Worm (Caenorhabditis elegans) whole organism, L4 larva: ENCODE data around the gene T05C12.1.

Experiments used
- T20F7.1 ChIP-seq: fragments of 200-800 bp; sonication (Bioruptor generic); optimal IDR thresholded peaks from 2 replicates; lab custom pipeline; 2018; ENCODE audit warnings: mild to moderate bottlenecking, missing genetic modification characterization, missing compliant biosample characterization
- T26A8.4 ChIP-seq: fragments of 200-800 bp; sonication (Bioruptor generic); IDR thresholded peaks from 2 replicates; pipeline ENCODE4 v1.3.6; 2022; ENCODE audit warnings: missing genetic modification characterization, missing compliant biosample characterization
- Y105C5A.15 ChIP-seq: fragments of 200-800 bp; sonication (Bioruptor generic); IDR thresholded peaks from 2 replicates; pipeline ENCODE4 v1.3.6; 2022; ENCODE audit warnings: missing genetic modification characterization, missing compliant biosample characterization
- ama-1 ChIP-seq: fragments of 150-350 bp; optimal IDR thresholded peaks from 2 replicates; lab custom pipeline; 2014; ENCODE audit warnings: inconsistent platforms, mixed read lengths
- dpl-1 ChIP-seq: fragments of 150-350 bp; optimal IDR thresholded peaks from 2 replicates; lab custom pipeline; 2014; ENCODE audit warnings: missing biosample characterization, missing genetic modification reagents, missing genetic modification characterization
- lim-7 ChIP-seq: fragments of 200-800 bp; sonication (Bioruptor generic); IDR thresholded peaks from 2 replicates; pipeline ENCODE4 v1.3.6; 2022; ENCODE audit warnings: missing genetic modification characterization, missing compliant biosample characterization
- lin-39 ChIP-seq: fragments of 150-350 bp; optimal IDR thresholded peaks from 2 replicates; lab custom pipeline; 2014; ENCODE audit warnings: missing biosample characterization, missing genetic modification reagents, missing genetic modification characterization
- madf-5 ChIP-seq, 2 experiments: fragments of 200-800 bp; sonication (Bioruptor generic); IDR thresholded peaks; 2 replicates each; pipeline ENCODE4 v1.3.6; 2022; ENCODE audit warnings: missing compliant biosample characterization in 2 of 2, missing genetic modification characterization in 2 of 2
- nhr-28 ChIP-seq: fragments of 150-350 bp; optimal IDR thresholded peaks from 2 replicates; lab custom pipeline; 2014; ENCODE audit warnings: missing biosample characterization, missing genetic modification characterization
- sdz-12 ChIP-seq: fragments of 200-800 bp; sonication (Bioruptor generic); optimal IDR thresholded peaks from 2 replicates; lab custom pipeline; 2018; ENCODE audit warnings: mild to moderate bottlenecking, missing genetic modification characterization, missing compliant biosample characterization
- unc-62 ChIP-seq, 3 experiments: fragments of 150-350 bp in 1 of 3; sonication (generic microtip); optimal IDR thresholded peaks in 2 of 3; peaks in 1 of 3; 1 replicate in 1 of 3; 2 replicates in 2 of 3; lab custom pipeline; 2014 to 2017; ENCODE audit warnings: missing biosample characterization in 3 of 3, missing genetic modification characterization in 3 of 3, missing genetic modification reagents in 3 of 3, missing genotype in 1 of 3
- ztf-7 ChIP-seq: fragments of 150-350 bp; optimal IDR thresholded peaks from 2 replicates; lab custom pipeline; 2014; ENCODE audit warnings: missing biosample characterization, missing genetic modification characterization

DNA sequence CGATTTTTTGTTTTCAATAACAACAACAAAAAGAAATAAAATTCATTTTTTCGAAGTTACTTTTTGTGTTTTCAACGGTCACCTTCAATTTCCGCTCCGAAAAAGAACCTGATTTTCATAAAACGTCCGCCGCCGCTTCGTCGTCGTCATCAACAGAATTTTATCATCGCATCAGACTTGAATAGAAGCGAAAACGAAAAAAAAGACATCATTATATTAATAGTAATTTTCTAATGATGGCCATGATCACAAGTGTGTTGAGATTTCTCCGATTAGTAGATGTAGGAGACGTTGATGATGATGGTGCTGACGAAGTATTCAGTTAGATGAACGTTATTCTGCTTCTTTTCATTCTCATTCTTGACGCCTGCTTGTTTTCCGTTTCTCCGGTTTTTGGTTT is 50.5 kb downstream of the T05C12.1 start:
- TF ChIP-seq nhr-28 (tag; lab: Kevin White, UChicago) = no peak
- no peak for TF ChIP-seq dpl-1 (GFP tag; lab: Kevin White, UChicago)
- TF ChIP-seq T26A8.4 (GFP tag; lab: Robert Waterston, UW) = no peak
- no peak for TF ChIP-seq lim-7
- no peak for TF ChIP-seq madf-5 (GFP tag; IDR thresholded peaks at IDR 0.05; lab: Robert Waterston, UW)
- no peak for TF ChIP-seq ztf-7 (tag; lab: Kevin White, UChicago)
- TF ChIP-seq unc-62 (GFP tag; optimal IDR thresholded peaks at IDR 0.05 in 1 of 2; lab: Kevin White, UChicago) = peak in 1 of 2 experiments; percentile 83
- no peak for TF ChIP-seq unc-62 (tag; optimal IDR thresholded peaks at IDR 0.05; lab: Kevin White, UChicago)
- no peak for TF ChIP-seq lin-39 (tag; lab: Kevin White, UChicago)
- TF ChIP-seq ama-1 (lab: Kevin White, UChicago) = no peak
- TF ChIP-seq T20F7.1 (GFP tag; lab: Kevin White, UChicago) = no peak
- no peak for TF ChIP-seq Y105C5A.15 (GFP tag; lab: Robert Waterston, UW)
- no peak for TF ChIP-seq sdz-12 (GFP tag; lab: Kevin White, UChicago)
